Fruit fly (Drosophila melanogaster) whole organism, embryonic: ENCODE results near the gene Nph.

Experiments
- Atf-2 ChIP-seq: fragments of 200-800 bp; sonication (Bioruptor generic); optimal IDR thresholded peaks from 2 replicates; lab custom pipeline; 2016; ENCODE audit warnings: missing biosample characterization, missing genetic modification characterization
- Atf6 ChIP-seq: fragments of 200-800 bp; sonication (Bioruptor generic); IDR thresholded peaks from 2 replicates; pipeline ENCODE4 v1.3.6; 2022; ENCODE audit warnings: missing biosample characterization, missing genetic modification characterization
- CG13775 ChIP-seq: fragments of 200-800 bp; sonication (Bioruptor generic); optimal IDR thresholded peaks from 3 replicates; lab custom pipeline; 2017; ENCODE audit warnings: missing biosample characterization, mild to moderate bottlenecking, missing genetic modification characterization
- CG14050 ChIP-seq: fragments of 200-800 bp; sonication (Bioruptor generic); IDR thresholded peaks from 3 replicates; pipeline ENCODE4 v1.3.6; 2022; ENCODE audit warnings: missing biosample characterization, missing genetic modification characterization
- CG15696 ChIP-seq: fragments of 200-800 bp; sonication (Bioruptor generic); optimal IDR thresholded peaks from 2 replicates; lab custom pipeline; 2019; ENCODE audit warnings: missing biosample characterization, mild to moderate bottlenecking, missing genetic modification characterization, moderate library complexity
- CG1792 ChIP-seq: fragments of 200-800 bp; sonication (Bioruptor generic); optimal IDR thresholded peaks from 2 replicates; lab custom pipeline; 2016; ENCODE audit warnings: missing biosample characterization, missing genetic modification characterization
- CG18011 ChIP-seq: fragments of 200-800 bp; sonication (Bioruptor generic); optimal IDR thresholded peaks from 2 replicates; lab custom pipeline; 2017; ENCODE audit warnings: missing biosample characterization, missing genetic modification characterization, mild to moderate bottlenecking, moderate library complexity, missing genotype
- CG1832 ChIP-seq: fragments of 200-800 bp; sonication (Bioruptor generic); optimal IDR thresholded peaks from 2 replicates; lab custom pipeline; 2017; ENCODE audit warnings: missing biosample characterization, mild to moderate bottlenecking, missing genetic modification characterization, inconsistent platforms
- CG18599 ChIP-seq: fragments of 200-800 bp; sonication (Bioruptor generic); optimal IDR thresholded peaks from 3 replicates; lab custom pipeline; 2017; ENCODE audit warnings: missing biosample characterization, missing genetic modification characterization, mild to moderate bottlenecking, moderate library complexity, missing genetic modification reagents
- CG2678 ChIP-seq: fragments of 200-800 bp; sonication (Bioruptor generic); optimal IDR thresholded peaks from 3 replicates; lab custom pipeline; 2019; ENCODE audit warnings: missing biosample characterization, mild to moderate bottlenecking, missing genetic modification characterization, moderate library complexity
- CG33557 ChIP-seq: fragments of 200-800 bp; sonication (Bioruptor generic); optimal IDR thresholded peaks from 2 replicates; lab custom pipeline; 2019; ENCODE audit warnings: missing biosample characterization, mild to moderate bottlenecking, missing genetic modification characterization, moderate library complexity
- CG6175 ChIP-seq: fragments of 200-800 bp; sonication (Bioruptor generic); IDR thresholded peaks from 3 replicates; pipeline ENCODE4 v1.3.6; 2022; ENCODE audit warnings: missing biosample characterization, missing genetic modification characterization
- CG6689 ChIP-seq: fragments of 200-800 bp; sonication (Bioruptor generic); IDR thresholded peaks from 2 replicates; pipeline ENCODE4 v1.3.6; 2022; ENCODE audit warnings: missing biosample characterization, missing genetic modification characterization
- CG6813 ChIP-seq: fragments of 200-800 bp; sonication (Bioruptor generic); optimal IDR thresholded peaks from 2 replicates; lab custom pipeline; 2017; ENCODE audit warnings: missing biosample characterization, missing genetic modification characterization, mild to moderate bottlenecking, moderate library complexity, missing genetic modification reagents
- CG7372 ChIP-seq: fragments of 200-800 bp; sonication (Bioruptor generic); IDR thresholded peaks from 2 replicates; pipeline ENCODE4 v1.3.6; 2022; ENCODE audit warnings: missing biosample characterization, missing genetic modification characterization
- CG7963 ChIP-seq: fragments of 200-800 bp; sonication (Bioruptor generic); IDR thresholded peaks from 3 replicates; pipeline ENCODE4 v1.3.6; 2022; ENCODE audit warnings: missing biosample characterization, missing genetic modification characterization; ENCODE audit not compliant: partially characterized antibody
- CG8359 ChIP-seq: fragments of 200-800 bp; sonication (Bioruptor generic); optimal IDR thresholded peaks from 2 replicates; lab custom pipeline; 2017; ENCODE audit warnings: missing biosample characterization, mild to moderate bottlenecking, missing genetic modification characterization, borderline replicate concordance
- CG8388 ChIP-seq: fragments of 200-800 bp; sonication (Bioruptor generic); optimal IDR thresholded peaks from 2 replicates; lab custom pipeline; 2019; ENCODE audit warnings: missing biosample characterization, mild to moderate bottlenecking, missing genetic modification characterization, moderate library complexity
- CrebB ChIP-seq: fragments of 200-800 bp; sonication (Bioruptor generic); optimal IDR thresholded peaks from 3 replicates; lab custom pipeline; 2018; ENCODE audit warnings: missing biosample characterization, mild to moderate bottlenecking, missing genetic modification characterization
- Dad ChIP-seq: fragments of 200-800 bp; sonication (Bioruptor generic); optimal IDR thresholded peaks from 3 replicates; lab custom pipeline; 2016; ENCODE audit warnings: missing biosample characterization, missing genetic modification characterization
- Deaf1 ChIP-seq: fragments of 200-800 bp; optimal IDR thresholded peaks from 3 replicates; lab custom pipeline; 2019; ENCODE audit warnings: missing biosample characterization, mild to moderate bottlenecking, missing genetic modification characterization, moderate library complexity
- E2f2 ChIP-seq: fragments of 200-800 bp; sonication (Bioruptor generic); IDR thresholded peaks from 2 replicates; pipeline ENCODE4 v1.3.6; 2022; ENCODE audit warnings: missing biosample characterization, missing genetic modification characterization
- Lhr ChIP-seq: fragments of 200-800 bp; sonication (Bioruptor generic); optimal IDR thresholded peaks from 3 replicates; lab custom pipeline; 2017; ENCODE audit warnings: mild to moderate bottlenecking, missing biosample characterization, missing genetic modification reagents, missing genetic modification characterization
- Lim3 ChIP-seq: fragments of 200-800 bp; sonication (Bioruptor generic); IDR thresholded peaks from 2 replicates; pipeline ENCODE4 v1.3.6; 2022; ENCODE audit warnings: missing biosample characterization, missing genetic modification characterization
- MBD-R2 ChIP-seq: fragments of 200-800 bp; sonication (Bioruptor generic); IDR thresholded peaks from 2 replicates; pipeline ENCODE4 v1.3.6; 2022; ENCODE audit warnings: missing biosample characterization, missing genetic modification characterization
- Stat92E ChIP-seq, 3 experiments: fragments of >200 bp in 2 of 3; fragments of 200-800 bp in 1 of 3; sonication (Bioruptor generic) in 1 of 3; optimal IDR thresholded peaks; 2 replicates each; lab custom pipeline; 2017 to 2019; ENCODE audit warnings: missing biosample characterization in 3 of 3, missing genetic modification characterization in 3 of 3, mild to moderate bottlenecking in 1 of 3, moderate library complexity in 1 of 3
- Vsx1 ChIP-seq: fragments of 200-800 bp; sonication (Bioruptor generic); optimal IDR thresholded peaks from 2 replicates; lab custom pipeline; 2017; ENCODE audit warnings: missing biosample characterization, mild to moderate bottlenecking, missing genetic modification characterization, missing genetic modification reagents
- ash1 ChIP-seq: fragments of 200-800 bp; sonication (Bioruptor generic); optimal IDR thresholded peaks from 2 replicates; lab custom pipeline; 2018; ENCODE audit warnings: missing biosample characterization, mild to moderate bottlenecking, missing genetic modification characterization
- cad ChIP-seq: fragments of >200 bp; optimal IDR thresholded peaks from 2 replicates; lab custom pipeline; 2017; ENCODE audit warnings: missing biosample characterization, missing genetic modification characterization
- corto ChIP-seq: fragments of 200-800 bp; sonication (Bioruptor generic); optimal IDR thresholded peaks from 2 replicates; lab custom pipeline; 2016; ENCODE audit warnings: missing biosample characterization, mild to moderate bottlenecking, missing genetic modification characterization, moderate library complexity
- ems ChIP-seq: fragments of 200-800 bp; sonication (Bioruptor generic); optimal IDR thresholded peaks from 3 replicates; lab custom pipeline; 2016; ENCODE audit warnings: missing biosample characterization, missing genetic modification characterization
- esg ChIP-seq: fragments of 200-800 bp; sonication (Bioruptor generic); conservative IDR thresholded peaks from 2 replicates; pipeline ENCODE4 v1.3.6; 2022; ENCODE audit warnings: missing biosample characterization, missing genetic modification characterization
- fd102C ChIP-seq: fragments of 200-800 bp; sonication (Bioruptor generic); optimal IDR thresholded peaks from 2 replicates; lab custom pipeline; 2018; ENCODE audit warnings: missing biosample characterization, mild to moderate bottlenecking, missing genetic modification characterization, moderate library complexity
- fd64A ChIP-seq: fragments of 200-800 bp; sonication (Bioruptor generic); optimal IDR thresholded peaks from 3 replicates; lab custom pipeline; 2018; ENCODE audit warnings: missing biosample characterization, mild to moderate bottlenecking, missing genetic modification characterization
- fd96Cb ChIP-seq: fragments of 200-800 bp; sonication (Bioruptor generic); optimal IDR thresholded peaks from 2 replicates; lab custom pipeline; 2018; ENCODE audit warnings: missing biosample characterization, mild to moderate bottlenecking, missing genetic modification characterization, moderate library complexity
- gce ChIP-seq: fragments of 200-800 bp; sonication (Bioruptor generic); IDR thresholded peaks from 3 replicates; pipeline ENCODE4 v1.3.6; 2022; ENCODE audit warnings: missing biosample characterization, missing genetic modification characterization
- h ChIP-seq: fragments of >200 bp; optimal IDR thresholded peaks from 2 replicates; lab custom pipeline; 2017
- her ChIP-seq: fragments of 200-800 bp; sonication (Bioruptor generic); optimal IDR thresholded peaks from 2 replicates; lab custom pipeline; 2016; ENCODE audit warnings: missing biosample characterization, missing genetic modification characterization
- inv ChIP-seq: fragments of 200-800 bp; sonication (Bioruptor generic); IDR thresholded peaks from 2 replicates; pipeline ENCODE4 v1.3.6; 2022; ENCODE audit warnings: missing biosample characterization, missing genetic modification characterization; ENCODE audit not compliant: partially characterized antibody
- ken ChIP-seq: fragments of 200-800 bp; sonication (Bioruptor generic); IDR thresholded peaks from 3 replicates; pipeline ENCODE4 v1.3.6; 2022; ENCODE audit warnings: missing biosample characterization, missing genetic modification characterization
- klu ChIP-seq: fragments of 200-800 bp; sonication (Bioruptor generic); IDR thresholded peaks from 2 replicates; pipeline ENCODE4 v1.3.6; 2022; ENCODE audit warnings: missing biosample characterization, missing genetic modification characterization
- mam ChIP-seq: fragments of 200-800 bp; sonication (Bioruptor generic); optimal IDR thresholded peaks from 3 replicates; lab custom pipeline; 2016; ENCODE audit warnings: missing biosample characterization, missing genetic modification characterization
- nerfin-1 ChIP-seq: fragments of 200-800 bp; sonication (Bioruptor generic); optimal IDR thresholded peaks from 3 replicates; lab custom pipeline; 2019; ENCODE audit warnings: missing biosample characterization, mild to moderate bottlenecking, missing genetic modification characterization, moderate library complexity
- org-1 ChIP-seq: fragments of 200-800 bp; sonication (Bioruptor generic); optimal IDR thresholded peaks from 2 replicates; lab custom pipeline; 2017; ENCODE audit warnings: missing biosample characterization, missing genetic modification characterization
- pb ChIP-seq: fragments of 200-800 bp; sonication (Bioruptor generic); optimal IDR thresholded peaks from 3 replicates; lab custom pipeline; 2016; ENCODE audit warnings: missing biosample characterization, missing genetic modification characterization
- scrt ChIP-seq: fragments of 200-800 bp; sonication (Bioruptor generic); optimal IDR thresholded peaks from 2 replicates; lab custom pipeline; 2018; ENCODE audit warnings: missing biosample characterization, mild to moderate bottlenecking, missing genetic modification characterization, moderate library complexity
- slbo ChIP-seq: fragments of 200-800 bp; sonication (Bioruptor generic); IDR thresholded peaks from 2 replicates; pipeline ENCODE4 v1.3.6; 2022; ENCODE audit warnings: missing biosample characterization, missing genetic modification characterization
- trem ChIP-seq: fragments of 200-800 bp; optimal IDR thresholded peaks from 3 replicates; lab custom pipeline; 2019; ENCODE audit warnings: missing biosample characterization, mild to moderate bottlenecking, missing genetic modification characterization, moderate library complexity
- vnd ChIP-seq: fragments of 200-800 bp; sonication (Bioruptor generic); IDR thresholded peaks from 3 replicates; pipeline ENCODE4 v1.3.6; 2022; ENCODE audit warnings: missing biosample characterization, missing genetic modification characterization; ENCODE audit not compliant: partially characterized antibody
- zen ChIP-seq: fragments of 200-800 bp; sonication (Bioruptor generic); optimal IDR thresholded peaks from 3 replicates; lab custom pipeline; 2018; ENCODE audit warnings: missing biosample characterization, mild to moderate bottlenecking, missing genetic modification characterization, moderate library complexity
- zfh1 ChIP-seq: fragments of 200-800 bp; sonication (Bioruptor generic); IDR thresholded peaks from 3 replicates; pipeline ENCODE4 v1.3.6; 2022; ENCODE audit warnings: missing biosample characterization, missing genetic modification characterization

Nph gene

DNA sequence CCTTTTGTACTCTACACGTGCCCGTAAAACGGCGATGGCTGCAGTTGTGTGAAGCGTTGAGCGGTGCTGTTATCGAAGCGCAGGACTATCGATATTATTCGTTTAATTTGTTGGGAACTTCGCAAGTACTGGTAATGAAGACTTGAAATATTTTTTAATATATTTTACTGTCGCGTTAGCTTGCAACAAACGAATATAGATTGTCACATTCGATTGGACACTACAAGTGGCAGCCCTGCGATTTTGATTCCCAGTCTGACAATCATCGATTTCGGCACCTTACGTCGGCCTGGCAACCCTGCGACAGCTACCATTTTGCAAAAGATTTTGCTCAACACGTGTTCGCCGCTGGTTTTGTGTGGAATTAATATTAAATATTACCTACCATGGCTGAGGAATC is at the start of gene Nph, which contains the start of gene Nlp (continued):
- TF ChIP-seq CrebB (tag; lab: Kevin White, UChicago), result no peak
- no peak for TF ChIP-seq CG6813 (GFP tag; lab: Kevin White, UChicago)
- TF ChIP-seq fd96Cb (tag; lab: Kevin White, UChicago), result no peak
- TF ChIP-seq pb (GFP tag; lab: Kevin White, UChicago), result no peak
- TF ChIP-seq CG7372 (GFP tag; lab: Robert Waterston, UW), result 0 out of 2 replicates have a peak, but pooled peaks have one; percentile 35
- TF ChIP-seq klu, result no peak
- peak; percentile 36 for TF ChIP-seq mam
- no peak for TF ChIP-seq CG1832 (GFP tag; lab: Kevin White, UChicago)
- no peak for TF ChIP-seq fd64A (GFP tag; lab: Kevin White, UChicago)
- 0 out of 3 replicates have a peak, but pooled peaks have one; percentile 3 for TF ChIP-seq zfh1
- no peak for TF ChIP-seq Atf-2 (GFP tag; lab: Kevin White, UChicago)
- no peak for TF ChIP-seq nerfin-1 (tag; lab: Kevin White, UChicago)
- no peak for TF ChIP-seq her (GFP tag; lab: Kevin White, UChicago)
- TF ChIP-seq ems (GFP tag; lab: Kevin White, UChicago), result peak; percentile 3
- peak; percentile 75 for TF ChIP-seq scrt
- TF ChIP-seq Atf6 (GFP tag; lab: Robert Waterston, UW), result no peak
- no peak for TF ChIP-seq fd102C (GFP tag; lab: Kevin White, UChicago)
- TF ChIP-seq CG15696 (tag; lab: Kevin White, UChicago), result no peak
- no peak for TF ChIP-seq corto
- TF ChIP-seq gce (GFP tag; lab: Robert Waterston, UW), result no peak
- peak; percentile 75; the same call in 2 of the 3 replicates for TF ChIP-seq vnd
- peak; percentile 30 for TF ChIP-seq CG18011 (GFP tag; lab: Kevin White, UChicago)
- TF ChIP-seq CG8388 (GFP tag; lab: Kevin White, UChicago), result no peak
- TF ChIP-seq slbo, result peak; percentile 45
- TF ChIP-seq inv (GFP tag; lab: Robert Waterston, UW), result peak; percentile 70
- no peak for TF ChIP-seq Lhr
- no peak for TF ChIP-seq ken
- no peak for TF ChIP-seq CG18599 (GFP tag; lab: Kevin White, UChicago)
- peak; percentile 45 for TF ChIP-seq E2f2 (GFP tag; lab: Robert Waterston, UW)
- TF ChIP-seq zen (tag; lab: Kevin White, UChicago), result no peak
- no peak for TF ChIP-seq Stat92E (GFP tag; optimal IDR thresholded peaks at IDR 0.05; lab: Kevin White, UChicago)
- TF ChIP-seq cad (GFP tag; lab: Kevin White, UChicago), result no peak
- TF ChIP-seq h (lab: Kevin White, UChicago), result no peak
- TF ChIP-seq CG33557, result no peak
- no peak for TF ChIP-seq Dad
- TF ChIP-seq Lim3 (GFP tag; lab: Robert Waterston, UW), result no peak
- TF ChIP-seq CG13775 (GFP tag; lab: Kevin White, UChicago), result no peak
- TF ChIP-seq CG7963, result peak; percentile 62
- no peak; the same call in none of the 2 replicates for TF ChIP-seq MBD-R2
- peak; percentile 90 for TF ChIP-seq trem (tag; lab: Kevin White, UChicago)
- TF ChIP-seq Vsx1 (GFP tag; lab: Kevin White, UChicago), result no peak
- no peak for TF ChIP-seq CG6689
- no peak for TF ChIP-seq ash1 (GFP tag; lab: Kevin White, UChicago)
- TF ChIP-seq esg (GFP tag; lab: Robert Waterston, UW), result no peak
- no peak for TF ChIP-seq CG8359
- no peak for TF ChIP-seq Deaf1 (tag; lab: Kevin White, UChicago)
- TF ChIP-seq CG14050 (GFP tag; lab: Robert Waterston, UW), result no peak
- TF ChIP-seq CG1792 (GFP tag; lab: Kevin White, UChicago), result no peak
- no peak for TF ChIP-seq CG6175 (GFP tag; lab: Robert Waterston, UW)
- no peak for TF ChIP-seq org-1 (GFP tag; lab: Kevin White, UChicago)
- no peak for TF ChIP-seq CG2678 (tag; lab: Kevin White, UChicago)
